Worm (Caenorhabditis elegans) whole organism, late embryonic: ENCODE data around the gene T01H3.2.

ENCODE experiments used
- ceh-19 ChIP-seq: fragments of 200-800 bp; sonication (Bioruptor generic); optimal IDR thresholded peaks from 2 replicates; lab custom pipeline; 2018; ENCODE audit warnings: mild to moderate bottlenecking, missing genetic modification characterization, missing compliant biosample characterization
- ceh-24 ChIP-seq: sonication (generic microtip); optimal IDR thresholded peaks from 2 replicates; lab custom pipeline; 2016; ENCODE audit warnings: mild to moderate bottlenecking, missing genetic modification characterization, missing compliant biosample characterization
- che-1 ChIP-seq: sonication (generic microtip); optimal IDR thresholded peaks from 2 replicates; lab custom pipeline; 2016; ENCODE audit warnings: mild to moderate bottlenecking, missing genetic modification characterization, missing compliant biosample characterization
- pag-3 ChIP-seq: sonication (generic microtip); optimal IDR thresholded peaks from 2 replicates; lab custom pipeline; 2016; ENCODE audit warnings: missing compliant biosample characterization, missing genetic modification characterization, borderline replicate concordance
- tbx-2 ChIP-seq: sonication (generic microtip); optimal IDR thresholded peaks from 2 replicates; lab custom pipeline; 2016; ENCODE audit warnings: missing genetic modification characterization, missing compliant biosample characterization

ce11 chrII:7873843-7874372 is 3.9 kb downstream of the T01H3.2 start, which contains the start of gene T01H3.3:
- no peak for TF ChIP-seq ceh-24 (tag; lab: Kevin White, UChicago)
- no peak for TF ChIP-seq tbx-2 (tag; lab: Kevin White, UChicago)
- TF ChIP-seq che-1 (tag; lab: Kevin White, UChicago), result no peak
- TF ChIP-seq pag-3 (tag; lab: Kevin White, UChicago), result no peak
- TF ChIP-seq ceh-19, result no peak
